Fruit fly (Drosophila melanogaster) whole organism, embryonic: ENCODE results near the gene smg.

ENCODE experiments used
- Antp ChIP-seq: fragments of 200-800 bp; sonication (Bioruptor generic); optimal IDR thresholded peaks from 3 replicates; lab custom pipeline; 2016; ENCODE audit warnings: missing biosample characterization, missing genetic modification characterization
- Bteb2 ChIP-seq: fragments of 200-800 bp; sonication (Bioruptor generic); optimal IDR thresholded peaks from 2 replicates; lab custom pipeline; 2016; ENCODE audit warnings: missing biosample characterization, missing genetic modification characterization
- CG10267 ChIP-seq: fragments of 200-800 bp; sonication (Bioruptor generic); optimal IDR thresholded peaks from 2 replicates; lab custom pipeline; 2018; ENCODE audit warnings: missing biosample characterization, mild to moderate bottlenecking, missing genetic modification characterization, moderate library complexity
- CG10274 ChIP-seq: fragments of 200-800 bp; sonication (Bioruptor generic); optimal IDR thresholded peaks from 3 replicates; lab custom pipeline; 2017; ENCODE audit warnings: missing biosample characterization, mild to moderate bottlenecking, missing genetic modification characterization
- CG10462 ChIP-seq: fragments of 200-800 bp; sonication (Bioruptor generic); optimal IDR thresholded peaks from 2 replicates; lab custom pipeline; 2016; ENCODE audit warnings: missing biosample characterization, missing genetic modification characterization
- CG10959 ChIP-seq: fragments of 200-800 bp; sonication (Bioruptor generic); IDR thresholded peaks from 2 replicates; pipeline ENCODE4 v1.3.6; 2022; ENCODE audit warnings: missing biosample characterization, missing genetic modification characterization
- CG11247 ChIP-seq: fragments of 200-800 bp; sonication (Bioruptor generic); IDR thresholded peaks from 2 replicates; pipeline ENCODE4 v1.3.6; 2022; ENCODE audit warnings: missing biosample characterization, missing genetic modification characterization
- CG11504 ChIP-seq: fragments of 200-800 bp; sonication (Bioruptor generic); optimal IDR thresholded peaks from 3 replicates; lab custom pipeline; 2019; ENCODE audit warnings: missing biosample characterization, mild to moderate bottlenecking, missing genetic modification characterization, moderate library complexity
- CG12071 ChIP-seq: fragments of 200-800 bp; sonication (Bioruptor generic); optimal IDR thresholded peaks from 3 replicates; lab custom pipeline; 2018; ENCODE audit warnings: missing biosample characterization, mild to moderate bottlenecking, missing genetic modification characterization
- CG12391 ChIP-seq: fragments of 200-800 bp; sonication (Bioruptor generic); optimal IDR thresholded peaks from 3 replicates; lab custom pipeline; 2018; ENCODE audit warnings: missing biosample characterization, mild to moderate bottlenecking, missing genetic modification characterization, moderate library complexity
- CG14050 ChIP-seq: fragments of 200-800 bp; sonication (Bioruptor generic); IDR thresholded peaks from 3 replicates; pipeline ENCODE4 v1.3.6; 2022; ENCODE audit warnings: missing biosample characterization, missing genetic modification characterization
- CG14441 ChIP-seq: fragments of 200-800 bp; sonication (Bioruptor generic); IDR thresholded peaks from 2 replicates; pipeline ENCODE4 v1.3.6; 2022; ENCODE audit warnings: missing biosample characterization, missing genetic modification characterization
- CG1529 ChIP-seq: fragments of 200-800 bp; sonication (Bioruptor generic); optimal IDR thresholded peaks from 3 replicates; lab custom pipeline; 2018; ENCODE audit warnings: missing biosample characterization, missing genetic modification characterization
- CG1603 ChIP-seq: fragments of 200-800 bp; sonication (Bioruptor generic); optimal IDR thresholded peaks from 2 replicates; lab custom pipeline; 2019; ENCODE audit warnings: missing biosample characterization, mild to moderate bottlenecking, missing genetic modification characterization, moderate library complexity
- CG17385 ChIP-seq: fragments of 200-800 bp; sonication (Bioruptor generic); optimal IDR thresholded peaks from 3 replicates; lab custom pipeline; 2018; ENCODE audit warnings: missing biosample characterization, mild to moderate bottlenecking, missing genetic modification characterization
- CG18262 ChIP-seq: fragments of 200-800 bp; optimal IDR thresholded peaks from 3 replicates; lab custom pipeline; 2019; ENCODE audit warnings: missing biosample characterization, mild to moderate bottlenecking, missing genetic modification characterization, moderate library complexity
- CG18476 ChIP-seq: fragments of 200-800 bp; sonication (Bioruptor generic); optimal IDR thresholded peaks from 2 replicates; lab custom pipeline; 2016; ENCODE audit warnings: missing biosample characterization, mild to moderate bottlenecking, missing genetic modification characterization
- CG32772 ChIP-seq: fragments of 200-800 bp; sonication (Bioruptor generic); IDR thresholded peaks from 2 replicates; pipeline ENCODE4 v1.3.6; 2022; ENCODE audit warnings: missing biosample characterization, missing genetic modification characterization
- CG3281 ChIP-seq: fragments of 200-800 bp; sonication (Bioruptor generic); optimal IDR thresholded peaks from 3 replicates; lab custom pipeline; 2017; ENCODE audit warnings: missing biosample characterization, mild to moderate bottlenecking, missing genetic modification characterization
- CG33557 ChIP-seq: fragments of 200-800 bp; sonication (Bioruptor generic); optimal IDR thresholded peaks from 2 replicates; lab custom pipeline; 2019; ENCODE audit warnings: missing biosample characterization, mild to moderate bottlenecking, missing genetic modification characterization, moderate library complexity
- CG4328 ChIP-seq: fragments of 200-800 bp; sonication (Bioruptor generic); optimal IDR thresholded peaks from 3 replicates; lab custom pipeline; 2017; ENCODE audit warnings: missing biosample characterization, missing genetic modification reagents, missing genetic modification characterization
- CG4404 ChIP-seq: fragments of 200-800 bp; sonication (Bioruptor generic); IDR thresholded peaks from 2 replicates; pipeline ENCODE4 v1.3.6; 2022; ENCODE audit warnings: missing biosample characterization, missing genetic modification characterization
- CG4617 ChIP-seq: fragments of 200-800 bp; sonication (Bioruptor generic); optimal IDR thresholded peaks from 3 replicates; lab custom pipeline; 2016; ENCODE audit warnings: missing biosample characterization, missing genetic modification characterization, borderline replicate concordance
- CG5180 ChIP-seq: fragments of 200-800 bp; sonication (Bioruptor generic); optimal IDR thresholded peaks from 3 replicates; lab custom pipeline; 2017; ENCODE audit warnings: missing biosample characterization, missing genetic modification characterization, mild to moderate bottlenecking, moderate library complexity, missing genetic modification reagents
- CG6654 ChIP-seq: fragments of 200-800 bp; sonication (Bioruptor generic); optimal IDR thresholded peaks from 2 replicates; lab custom pipeline; 2017; ENCODE audit warnings: missing biosample characterization, mild to moderate bottlenecking, missing genetic modification characterization
- CG6683 ChIP-seq: fragments of 200-800 bp; sonication (Bioruptor generic); optimal IDR thresholded peaks from 2 replicates; lab custom pipeline; 2017; ENCODE audit warnings: missing biosample characterization, mild to moderate bottlenecking, missing genetic modification characterization, missing genetic modification reagents
- CG7963 ChIP-seq: fragments of 200-800 bp; sonication (Bioruptor generic); IDR thresholded peaks from 3 replicates; pipeline ENCODE4 v1.3.6; 2022; ENCODE audit warnings: missing biosample characterization, missing genetic modification characterization; ENCODE audit not compliant: partially characterized antibody
- CG8290 ChIP-seq, 3 experiments: fragments of 200-800 bp; sonication (Bioruptor generic); optimal IDR thresholded peaks; 2 replicates each; lab custom pipeline; 2016 to 2019; ENCODE audit warnings: missing biosample characterization in 3 of 3, missing genetic modification characterization in 3 of 3, mild to moderate bottlenecking in 2 of 3, moderate library complexity in 1 of 3
- CG8478 ChIP-seq: fragments of >200 bp; optimal IDR thresholded peaks from 2 replicates; lab custom pipeline; 2018
- CG9215 ChIP-seq: fragments of 200-800 bp; sonication (Bioruptor generic); IDR thresholded peaks from 2 replicates; pipeline ENCODE4 v1.3.6; 2022; ENCODE audit warnings: missing biosample characterization, missing genetic modification characterization
- Dip3 ChIP-seq: fragments of 200-800 bp; sonication (Bioruptor generic); optimal IDR thresholded peaks from 3 replicates; lab custom pipeline; 2016; ENCODE audit warnings: missing biosample characterization, missing genetic modification characterization
- Drgx ChIP-seq: fragments of 200-800 bp; sonication (Bioruptor generic); IDR thresholded peaks from 2 replicates; pipeline ENCODE4 v1.3.6; 2022; ENCODE audit warnings: missing biosample characterization, missing genetic modification characterization
- HLH54F ChIP-seq: fragments of 200-800 bp; sonication (Bioruptor generic); optimal IDR thresholded peaks from 3 replicates; lab custom pipeline; 2016; ENCODE audit warnings: missing biosample characterization, missing genetic modification characterization
- Hsf ChIP-seq: fragments of 200-800 bp; sonication (Bioruptor generic); optimal IDR thresholded peaks from 3 replicates; lab custom pipeline; 2016; ENCODE audit warnings: missing biosample characterization, missing genetic modification characterization
- Lpt ChIP-seq: fragments of >200 bp; optimal IDR thresholded peaks from 2 replicates; lab custom pipeline; 2018; ENCODE audit warnings: missing biosample characterization, missing genetic modification characterization
- Med ChIP-seq: fragments of 200-800 bp; sonication (Bioruptor generic); peaks from one replicate; lab custom pipeline; 2016; ENCODE audit warnings: missing biosample characterization, missing genetic modification characterization, mild to moderate bottlenecking, inconsistent platforms, moderate library complexity
- Rx ChIP-seq: fragments of 200-800 bp; sonication (Bioruptor generic); IDR thresholded peaks from 2 replicates; pipeline ENCODE4 v1.3.6; 2022; ENCODE audit warnings: missing biosample characterization, missing genetic modification characterization
- Scr ChIP-seq: fragments of 200-800 bp; sonication (Bioruptor generic); IDR thresholded peaks from 2 replicates; pipeline ENCODE4 v1.3.6; 2022; ENCODE audit warnings: missing biosample characterization, missing genetic modification characterization; ENCODE audit not compliant: partially characterized antibody
- Stat92E ChIP-seq, 3 experiments: fragments of >200 bp in 2 of 3; fragments of 200-800 bp in 1 of 3; sonication (Bioruptor generic) in 1 of 3; optimal IDR thresholded peaks; 2 replicates each; lab custom pipeline; 2017 to 2019; ENCODE audit warnings: missing biosample characterization in 3 of 3, missing genetic modification characterization in 3 of 3, mild to moderate bottlenecking in 1 of 3, moderate library complexity in 1 of 3
- chinmo ChIP-seq: fragments of 200-800 bp; sonication (Bioruptor generic); IDR thresholded peaks from 4 replicates; pipeline ENCODE4 v1.3.6; 2022; ENCODE audit warnings: missing biosample characterization, missing genetic modification characterization; ENCODE audit not compliant: partially characterized antibody
- dimm ChIP-seq: fragments of 200-800 bp; sonication (Bioruptor generic); IDR thresholded peaks from 2 replicates; pipeline ENCODE4 v1.3.6; 2022; ENCODE audit warnings: missing biosample characterization, missing genetic modification characterization
- fd3F ChIP-seq: fragments of 200-800 bp; sonication (Bioruptor generic); optimal IDR thresholded peaks from 2 replicates; lab custom pipeline; 2018; ENCODE audit warnings: missing biosample characterization, mild to moderate bottlenecking, missing genetic modification characterization, moderate library complexity
- hth ChIP-seq: fragments of >200 bp; optimal IDR thresholded peaks from 2 replicates; lab custom pipeline; 2017; ENCODE audit warnings: inconsistent platforms
- inv ChIP-seq: fragments of 200-800 bp; sonication (Bioruptor generic); IDR thresholded peaks from 2 replicates; pipeline ENCODE4 v1.3.6; 2022; ENCODE audit warnings: missing biosample characterization, missing genetic modification characterization; ENCODE audit not compliant: partially characterized antibody
- jigr1 ChIP-seq: fragments of 200-800 bp; sonication (Bioruptor generic); IDR thresholded peaks from 3 replicates; pipeline ENCODE4 v1.3.6; 2022; ENCODE audit warnings: missing biosample characterization, missing genetic modification characterization
- nerfin-2 ChIP-seq: fragments of 200-800 bp; sonication (Bioruptor generic); IDR thresholded peaks from 2 replicates; pipeline ENCODE4 v1.3.6; 2022; ENCODE audit warnings: missing biosample characterization, missing genetic modification characterization; ENCODE audit not compliant: partially characterized antibody
- nom ChIP-seq: fragments of 200-800 bp; sonication (Bioruptor generic); optimal IDR thresholded peaks from 2 replicates; lab custom pipeline; 2017; ENCODE audit warnings: missing biosample characterization, missing genetic modification characterization, mild to moderate bottlenecking, moderate library complexity, missing genetic modification reagents
- pnt ChIP-seq: fragments of 200-800 bp; sonication (Bioruptor generic); optimal IDR thresholded peaks from 3 replicates; lab custom pipeline; 2016; ENCODE audit warnings: missing biosample characterization, missing genetic modification characterization
- ranshi ChIP-seq: fragments of 200-800 bp; sonication (Bioruptor generic); IDR thresholded peaks from 2 replicates; pipeline ENCODE4 v1.3.6; 2022; ENCODE audit warnings: missing biosample characterization, missing genetic modification characterization
- ssp ChIP-seq: fragments of 200-800 bp; sonication (Bioruptor generic); IDR thresholded peaks from 2 replicates; pipeline ENCODE4 v1.3.6; 2022; ENCODE audit warnings: missing biosample characterization, missing genetic modification characterization
- zfh1 ChIP-seq: fragments of 200-800 bp; sonication (Bioruptor generic); IDR thresholded peaks from 3 replicates; pipeline ENCODE4 v1.3.6; 2022; ENCODE audit warnings: missing biosample characterization, missing genetic modification characterization

The smg gene

dm6 chr3L:8956669-8957068 lies 41.1 kb downstream of the smg start, which contains the start of gene mRpL12 (continued):
- TF ChIP-seq CG6683 (GFP tag; lab: Kevin White, UChicago) (no peak), CG8290 (GFP tag; optimal IDR thresholded peaks at IDR 0.05; lab: Kevin White, UChicago) (no peak), CG8290 (tag; optimal IDR thresholded peaks at IDR 0.05; lab: Kevin White, UChicago) (no peak), Scr (GFP tag; lab: Robert Waterston, UW) (peak; percentile 31; the same call in 1 of the 2 replicates), CG4328 (no peak), Bteb2 (no peak), HLH54F (no peak), CG14441 (no peak), CG10462 (no peak), nom (GFP tag; lab: Kevin White, UChicago) (no peak), CG14050 (GFP tag; lab: Robert Waterston, UW) (no peak), CG4617 (GFP tag; lab: Kevin White, UChicago) (peak; percentile 42), Hsf (GFP tag; lab: Kevin White, UChicago) (no peak), CG18262 (no peak), CG1603 (tag; lab: Kevin White, UChicago) (peak; percentile 54), CG12071 (GFP tag; lab: Kevin White, UChicago) (no peak), Dip3 (GFP tag; lab: Kevin White, UChicago) (no peak), Med (GFP tag; lab: Kevin White, UChicago) (peak; percentile 80), Lpt (GFP tag; lab: Kevin White, UChicago) (no peak), CG10274 (GFP tag; lab: Kevin White, UChicago) (no peak), CG3281 (GFP tag; lab: Kevin White, UChicago) (no peak), CG6654 (no peak), CG33557 (GFP tag; lab: Kevin White, UChicago) (no peak), CG9215 (GFP tag; lab: Robert Waterston, UW) (peak; percentile 99), CG10267 (tag; lab: Kevin White, UChicago) (peak; percentile 21), CG12391 (tag; lab: Kevin White, UChicago) (peak; percentile 1), CG17385 (no peak), ssp (GFP tag; lab: Robert Waterston, UW) (no peak), CG18476 (no peak), CG4404 (GFP tag; lab: Robert Waterston, UW) (no peak), CG11247 (no peak), CG10959 (GFP tag; lab: Robert Waterston, UW) (no peak), jigr1 (no peak), zfh1 (GFP tag; lab: Robert Waterston, UW) (no peak), CG32772 (GFP tag; lab: Robert Waterston, UW) (no peak), pnt (no peak), Rx (GFP tag; lab: Robert Waterston, UW) (no peak), CG5180 (GFP tag; lab: Kevin White, UChicago) (no peak), chinmo (GFP tag; lab: Robert Waterston, UW) (no peak), CG7963 (GFP tag; lab: Robert Waterston, UW) (peak; percentile 35; the same call in 1 of the 3 replicates), Stat92E (GFP tag; optimal IDR thresholded peaks at IDR 0.05; lab: Kevin White, UChicago) (no peak), CG1529 (GFP tag; lab: Kevin White, UChicago) (no peak), CG11504 (tag; lab: Kevin White, UChicago) (no peak), nerfin-2 (GFP tag; lab: Robert Waterston, UW) (peak; percentile 32; the same call in 1 of the 2 replicates), ranshi (no peak), Drgx (GFP tag; lab: Robert Waterston, UW) (no peak), CG8478 (lab: Kevin White, UChicago) (no peak), hth (lab: Kevin White, UChicago) (no peak), inv (GFP tag; lab: Robert Waterston, UW) (no peak), fd3F (GFP tag; lab: Kevin White, UChicago) (no peak), dimm (no peak), Antp (GFP tag; lab: Kevin White, UChicago) (no peak)
